Comparison of ENCODE assay signal across 6 worm cellular contexts in the genomic region with DNA sequence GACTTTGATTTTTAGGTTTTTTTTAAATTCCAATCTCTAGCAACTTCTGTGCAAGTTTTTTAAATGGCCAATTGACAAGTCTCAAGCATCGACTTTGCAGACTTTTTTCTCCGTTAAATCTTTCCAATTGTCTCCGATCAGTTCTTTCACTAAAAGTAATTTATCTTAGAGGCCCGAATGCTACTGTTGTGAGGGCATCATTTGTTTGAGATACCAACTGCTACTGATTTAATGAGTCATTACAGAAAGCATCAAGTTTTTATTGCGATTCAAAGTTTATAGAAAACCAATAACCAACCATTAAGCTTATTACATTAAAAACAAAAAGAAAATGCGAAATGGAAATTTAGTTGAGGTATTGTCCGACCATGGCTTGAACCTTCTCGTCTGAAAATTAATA.
TF ChIP-seq lines count a peak whose summit lies in the region.

No protein-coding gene starts in this region.

TF ChIP-seq in whole organism, L1 larva, 84 proteins besides CTCF, POLR2A, EP300 and RAD21 (continues in another document):
- no peak for TF ChIP-seq alr-1 (tag; optimal IDR thresholded peaks at IDR 0.05; lab: Kevin White, UChicago; ENCODE audit: borderline replicate concordance)
- TF ChIP-seq zip-4 (GFP tag; optimal IDR thresholded peaks at IDR 0.05; lab: Kevin White, UChicago): no peak
- peak; percentile 1 for TF ChIP-seq dsc-1 (tag; optimal IDR thresholded peaks at IDR 0.05; lab: Kevin White, UChicago)
- peak; percentile 46 for TF ChIP-seq ama-1 (optimal IDR thresholded peaks at IDR 0.05; lab: Kevin White, UChicago)
- TF ChIP-seq rnt-1 (tag; optimal IDR thresholded peaks at IDR 0.05; lab: Kevin White, UChicago): peak; percentile 54
- TF ChIP-seq skn-1 (tag; optimal IDR thresholded peaks at IDR 0.05; lab: Kevin White, UChicago): no peak
- TF ChIP-seq swsn-7 (tag; optimal IDR thresholded peaks at IDR 0.05; lab: Kevin White, UChicago): peak; percentile 1
- TF ChIP-seq snu-23 (GFP tag; optimal IDR thresholded peaks at IDR 0.05; lab: Kevin White, UChicago): peak; percentile 11
- peak; percentile 3 to 39 for TF ChIP-seq lsy-2 (tag; optimal IDR thresholded peaks at IDR 0.05; lab: Kevin White, UChicago)
- no peak for TF ChIP-seq hpl-2 (GFP tag; optimal IDR thresholded peaks at IDR 0.05; lab: Kevin White, UChicago)
- TF ChIP-seq fos-1 (tag; optimal IDR thresholded peaks at IDR 0.05; lab: Kevin White, UChicago): no peak
- TF ChIP-seq lin-14 (GFP tag; optimal IDR thresholded peaks at IDR 0.05; lab: Kevin White, UChicago): peak; percentile 3
- peak; percentile 19 for TF ChIP-seq nhr-71 (tag; optimal IDR thresholded peaks at IDR 0.05; lab: Kevin White, UChicago)
- no peak for TF ChIP-seq lin-39 (tag; optimal IDR thresholded peaks at IDR 0.05; lab: Kevin White, UChicago)

TF ChIP-seq in whole organism, L2 larva, 48 proteins besides CTCF, POLR2A, EP300 and RAD21:
- no peak for TF ChIP-seq sem-4 (tag; optimal IDR thresholded peaks at IDR 0.05; lab: Kevin White, UChicago)
- TF ChIP-seq nhr-129 (tag; optimal IDR thresholded peaks at IDR 0.05; lab: Kevin White, UChicago): peak; percentile 4
- TF ChIP-seq gmeb-1 (tag; optimal IDR thresholded peaks at IDR 0.05; lab: Kevin White, UChicago): no peak
- peak; percentile 38 for TF ChIP-seq ama-1 (optimal IDR thresholded peaks at IDR 0.05; lab: Kevin White, UChicago)

TF ChIP-seq in whole organism, L3 larva, 47 proteins besides CTCF, POLR2A, EP300 and RAD21:
- TF ChIP-seq skn-1 (tag; optimal IDR thresholded peaks at IDR 0.05; lab: Kevin White, UChicago): no peak
- peak; percentile 74 for TF ChIP-seq egl-5 (tag; optimal IDR thresholded peaks at IDR 0.05; lab: Kevin White, UChicago)
- TF ChIP-seq ama-1 (optimal IDR thresholded peaks at IDR 0.05; lab: Kevin White, UChicago): peak; percentile 5

TF ChIP-seq in whole organism, L4 larva, 104 proteins besides CTCF, POLR2A, EP300 and RAD21:
- TF ChIP-seq lin-1 (GFP tag; IDR thresholded peaks at IDR 0.05; lab: Robert Waterston, UW): no peak
- TF ChIP-seq nhr-237 (tag; optimal IDR thresholded peaks at IDR 0.05; lab: Kevin White, UChicago): no peak
- no peak for TF ChIP-seq lin-38 (GFP tag; IDR thresholded peaks at IDR 0.05; lab: Robert Waterston, UW)
- no peak for TF ChIP-seq fkh-10 (GFP tag; optimal IDR thresholded peaks at IDR 0.05; lab: Kevin White, UChicago)
- no peak for TF ChIP-seq set-16 (GFP tag; IDR thresholded peaks at IDR 0.05; lab: Robert Waterston, UW)
- TF ChIP-seq aha-1 (tag; lab: Kevin White, UChicago): peak; percentile 22
- TF ChIP-seq spr-3 (GFP tag; optimal IDR thresholded peaks at IDR 0.05; lab: Kevin White, UChicago): no peak

TF ChIP-seq in whole organism, late embryonic, 69 proteins besides CTCF, POLR2A, EP300 and RAD21:
- TF ChIP-seq rnt-1 (tag; optimal IDR thresholded peaks at IDR 0.05; lab: Kevin White, UChicago) (peak; percentile 18), ama-1 (optimal IDR thresholded peaks at IDR 0.05; lab: Kevin White, UChicago) (peak; percentile 44), unc-55 (GFP tag; optimal IDR thresholded peaks at IDR 0.05; lab: Kevin White, UChicago) (no peak)

TF ChIP-seq in whole organism, mixed stage, embryonic, 35 proteins besides CTCF, POLR2A, EP300 and RAD21:
- TF ChIP-seq nhr-28 (tag; optimal IDR thresholded peaks at IDR 0.05; lab: Kevin White, UChicago) (no peak), ztf-11 (tag; optimal IDR thresholded peaks at IDR 0.05; lab: Kevin White, UChicago) (no peak), mls-2 (tag; optimal IDR thresholded peaks at IDR 0.05; lab: Kevin White, UChicago) (peak; percentile 2), sptf-1 (tag; optimal IDR thresholded peaks at IDR 0.05; lab: Kevin White, UChicago) (no peak), nhr-76 (tag; optimal IDR thresholded peaks at IDR 0.05; lab: Kevin White, UChicago) (no peak), elt-1 (tag; optimal IDR thresholded peaks at IDR 0.05; lab: Kevin White, UChicago; ENCODE audit: borderline replicate concordance, insufficient read depth) (no peak), ceh-43 (GFP tag; optimal IDR thresholded peaks at IDR 0.05; lab: Kevin White, UChicago) (no peak), zip-8 (tag; optimal IDR thresholded peaks at IDR 0.05; lab: Kevin White, UChicago) (no peak)

Comparison
In these comparisons a context has a peak if more than half of its experiments do, and no peak if none do; other contexts are left out.
1. Of the 29 proteins assayed by ChIP-seq in both whole organism, L4 larva and whole organism, L1 larva: peak only in whole organism, L4 larva: aha-1; only in whole organism, L1 larva: ama-1 and lsy-2; in both: none; in neither: 26.